Worm (Caenorhabditis elegans): ENCODE results near the gene gpx-5.
"Not testable (repeated sequence)": the region's sequence is repeated elsewhere in the genome, so short reads cannot be mapped to it uniquely, and the experiment has no call there.

DNA sequence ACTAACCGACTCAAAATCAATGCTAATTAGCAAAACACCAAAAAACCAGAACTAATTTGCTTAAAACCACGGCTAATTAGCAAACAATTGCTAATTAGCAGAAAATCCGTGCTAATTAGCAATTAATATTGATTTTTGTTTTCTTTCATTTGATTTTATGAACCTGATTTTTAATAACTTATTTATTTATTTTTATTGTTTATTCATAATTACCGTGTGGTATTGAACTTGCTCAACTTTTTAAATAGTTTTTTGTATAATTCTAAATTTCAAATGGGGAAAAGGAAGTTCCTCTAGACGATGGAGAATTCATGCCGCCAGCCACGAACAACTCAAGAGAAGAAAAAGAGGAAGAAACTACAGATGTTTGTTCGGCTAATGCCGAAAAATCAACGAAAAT lies 41.4 kb downstream of the gpx-5 start, which contains the start of gene F34H10.1:
- TF ChIP-seq nhr-11, ceh-82, lsy-2 (tag; optimal IDR thresholded peaks at IDR 0.05): not testable (repeated sequence)
